Fruit fly (Drosophila melanogaster): ENCODE data around the gene CG9377.

CG9377 gene

DNA sequence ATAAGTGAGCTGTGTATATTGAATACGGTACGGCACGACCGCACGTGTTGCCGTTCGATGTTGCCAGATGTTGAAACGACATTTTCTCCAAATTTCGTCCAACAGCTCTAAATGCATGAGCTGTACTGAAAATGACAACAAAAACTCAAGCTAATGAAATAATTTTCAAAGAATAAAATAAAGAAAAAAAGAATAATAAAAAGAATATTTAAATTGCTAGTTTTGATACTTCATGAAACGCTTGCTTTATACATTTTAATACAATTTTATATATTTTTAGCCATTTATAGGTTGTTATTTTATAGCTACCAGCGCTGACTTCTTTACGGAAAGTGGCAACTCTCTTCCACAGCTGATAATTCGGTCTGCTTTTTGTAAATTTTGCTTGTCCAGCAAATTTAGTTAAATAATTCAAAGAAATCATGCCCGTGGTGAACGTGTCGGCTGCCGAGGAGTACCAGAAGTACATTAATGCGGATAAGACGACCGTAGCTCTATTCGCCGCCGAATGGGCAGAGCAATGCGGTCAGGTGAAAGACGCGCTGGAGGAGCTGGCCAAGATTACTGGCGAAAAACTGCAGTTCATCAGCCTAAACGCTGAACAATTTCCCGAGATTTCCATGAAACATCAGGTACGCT is 4.9 kb upstream of the CG9377 start, which contains the start of the genes Nnp-1 and Grx3 (continued):
- TF ChIP-seq Abd-B (GFP tag; optimal IDR thresholded peaks at IDR 0.05) = peak; percentile 76
- TF ChIP-seq CG1529 (GFP tag; optimal IDR thresholded peaks at IDR 0.05) = no peak
- peak; percentile 13; the same call in 1 of the 2 replicates for TF ChIP-seq CG14441 (GFP tag; IDR thresholded peaks at IDR 0.05)
- no peak for TF ChIP-seq Lhr (GFP tag; optimal IDR thresholded peaks at IDR 0.05)
- no peak for TF ChIP-seq Usf (GFP tag; optimal IDR thresholded peaks at IDR 0.05)
- no peak for TF ChIP-seq zfh2 (GFP tag; optimal IDR thresholded peaks at IDR 0.05)
- no peak for TF ChIP-seq Hey (tag; optimal IDR thresholded peaks at IDR 0.05)
- TF ChIP-seq CG17361 (GFP tag; IDR thresholded peaks at IDR 0.05) = no peak; the same call in 2 of the 3 replicates
- TF ChIP-seq CG3407 (GFP tag; optimal IDR thresholded peaks at IDR 0.05) = no peak
- TF ChIP-seq rib (GFP tag; IDR thresholded peaks at IDR 0.05) = no peak
- no peak for TF ChIP-seq dmrt99B (tag; optimal IDR thresholded peaks at IDR 0.05)
- TF ChIP-seq az2 (GFP tag; optimal IDR thresholded peaks at IDR 0.05) = peak; percentile 21
- TF ChIP-seq lov (optimal IDR thresholded peaks at IDR 0.05) = no peak
- no peak for TF ChIP-seq lov (GFP tag; IDR thresholded peaks at IDR 0.05)
- TF ChIP-seq CG10543 (GFP tag; optimal IDR thresholded peaks at IDR 0.05) = peak; percentile 82
- peak; percentile 68 for TF ChIP-seq ind (GFP tag; optimal IDR thresholded peaks at IDR 0.05)
- TF ChIP-seq Lim3 (GFP tag; IDR thresholded peaks at IDR 0.05) = no peak
- TF ChIP-seq Gug (GFP tag; IDR thresholded peaks at IDR 0.05) = peak; percentile 36; the same call in 1 of the 4 replicates
- TF ChIP-seq Hmr (GFP tag; optimal IDR thresholded peaks at IDR 0.05) = peak; percentile 20
- no peak for TF ChIP-seq CG6854 (GFP tag; optimal IDR thresholded peaks at IDR 0.05)
- TF ChIP-seq ftz-f1 (GFP tag; optimal IDR thresholded peaks at IDR 0.05) = no peak
- no peak for TF ChIP-seq NC2α (GFP tag; optimal IDR thresholded peaks at IDR 0.05)
- TF ChIP-seq CG17359 (tag; optimal IDR thresholded peaks at IDR 0.05) = no peak
- no peak for TF ChIP-seq CG1792 (GFP tag; optimal IDR thresholded peaks at IDR 0.05)
- TF ChIP-seq B-H2 (GFP tag; optimal IDR thresholded peaks at IDR 0.05) = peak; percentile 73
- peak; percentile 72 for TF ChIP-seq slbo (GFP tag; IDR thresholded peaks at IDR 0.05)
- TF ChIP-seq fru (optimal IDR thresholded peaks at IDR 0.05) = no peak
- TF ChIP-seq CG15073 (GFP tag; optimal IDR thresholded peaks at IDR 0.05) = no peak
- TF ChIP-seq gsb (GFP tag; IDR thresholded peaks at IDR 0.05) = no peak
- TF ChIP-seq CG34422 (GFP tag; IDR thresholded peaks at IDR 0.05) = peak; percentile 65
- TF ChIP-seq CG16779 (GFP tag; IDR thresholded peaks at IDR 0.05) = no peak
- TF ChIP-seq CG2678 (tag; optimal IDR thresholded peaks at IDR 0.05) = no peak
- TF ChIP-seq CG10462 (GFP tag; optimal IDR thresholded peaks at IDR 0.05) = no peak
- no peak for TF ChIP-seq CG18599 (GFP tag; optimal IDR thresholded peaks at IDR 0.05)
- TF ChIP-seq CG34376 (GFP tag; optimal IDR thresholded peaks at IDR 0.05) = no peak
- TF ChIP-seq sisA (GFP tag; IDR thresholded peaks at IDR 0.05) = peak; percentile 19; the same call in 1 of the 2 replicates
- no peak for TF ChIP-seq CG11723 (GFP tag; optimal IDR thresholded peaks at IDR 0.05)
- no peak for TF ChIP-seq CG2202 (tag; optimal IDR thresholded peaks at IDR 0.05)
- no peak for TF ChIP-seq Opbp (GFP tag; IDR thresholded peaks at IDR 0.05; ENCODE audit: partially characterized antibody)
- peak; percentile 44 for TF ChIP-seq Adf1 (GFP tag; IDR thresholded peaks at IDR 0.05)
- TF ChIP-seq CG11085 (GFP tag; IDR thresholded peaks at IDR 0.05) = no peak
- no peak for TF ChIP-seq CG10431 (GFP tag; optimal IDR thresholded peaks at IDR 0.05)
- no peak for TF ChIP-seq vnd (GFP tag; IDR thresholded peaks at IDR 0.05; ENCODE audit: partially characterized antibody)
- TF ChIP-seq CG10565 (GFP tag; optimal IDR thresholded peaks at IDR 0.05) = no peak
- no peak for TF ChIP-seq gem (tag; optimal IDR thresholded peaks at IDR 0.05)
- TF ChIP-seq Tbp (GFP tag; optimal IDR thresholded peaks at IDR 0.05) = no peak
- no peak for TF ChIP-seq sr (GFP tag; IDR thresholded peaks at IDR 0.05)
- TF ChIP-seq Aef1 (GFP tag; IDR thresholded peaks at IDR 0.05) = peak; percentile 30; the same call in 2 of the 3 replicates
- no peak for TF ChIP-seq CG14014 (GFP tag; IDR thresholded peaks at IDR 0.05)
- no peak for TF ChIP-seq Meics (GFP tag; optimal IDR thresholded peaks at IDR 0.05)
- 0 out of 2 replicates have a peak, but pooled peaks have one; percentile 29 for TF ChIP-seq esg (GFP tag; conservative IDR thresholded peaks at IDR 0.05)

Measured in whole organism, embryonic.